Fruit fly (Drosophila melanogaster) whole organism, embryonic: ENCODE data around the gene CG6470.

Source experiments
- Atf6 ChIP-seq: fragments of 200-800 bp; sonication (Bioruptor generic); IDR thresholded peaks from 2 replicates; pipeline ENCODE4 v1.3.6; 2022; ENCODE audit warnings: missing biosample characterization, missing genetic modification characterization
- Bteb2 ChIP-seq: fragments of 200-800 bp; sonication (Bioruptor generic); optimal IDR thresholded peaks from 2 replicates; lab custom pipeline; 2016; ENCODE audit warnings: missing biosample characterization, missing genetic modification characterization
- CG10267 ChIP-seq: fragments of 200-800 bp; sonication (Bioruptor generic); optimal IDR thresholded peaks from 2 replicates; lab custom pipeline; 2018; ENCODE audit warnings: missing biosample characterization, mild to moderate bottlenecking, missing genetic modification characterization, moderate library complexity
- CG10366 ChIP-seq: fragments of 200-800 bp; sonication (Bioruptor generic); IDR thresholded peaks from 2 replicates; pipeline ENCODE4 v1.3.6; 2022; ENCODE audit warnings: missing biosample characterization, missing genetic modification characterization
- CG11560 ChIP-seq: fragments of 200-800 bp; sonication (Bioruptor generic); IDR thresholded peaks from 3 replicates; pipeline ENCODE4 v1.3.6; 2022; ENCODE audit warnings: missing biosample characterization, missing genetic modification characterization
- CG12155 ChIP-seq: fragments of 200-800 bp; sonication (Bioruptor generic); optimal IDR thresholded peaks from 3 replicates; lab custom pipeline; 2016; ENCODE audit warnings: missing biosample characterization, missing genetic modification characterization
- CG14710 ChIP-seq: fragments of 200-800 bp; sonication (Bioruptor generic); optimal IDR thresholded peaks from 3 replicates; lab custom pipeline; 2019; ENCODE audit warnings: missing biosample characterization, mild to moderate bottlenecking, missing genetic modification characterization, moderate library complexity
- CG17612 ChIP-seq: fragments of 200-800 bp; sonication (Bioruptor generic); IDR thresholded peaks from 2 replicates; pipeline ENCODE4 v1.3.6; 2022; ENCODE audit warnings: missing biosample characterization, missing genetic modification characterization
- CG18262 ChIP-seq: fragments of 200-800 bp; optimal IDR thresholded peaks from 3 replicates; lab custom pipeline; 2019; ENCODE audit warnings: missing biosample characterization, mild to moderate bottlenecking, missing genetic modification characterization, moderate library complexity
- CG18619 ChIP-seq: fragments of 200-800 bp; sonication (Bioruptor generic); optimal IDR thresholded peaks from 3 replicates; lab custom pipeline; 2017; ENCODE audit warnings: missing biosample characterization, mild to moderate bottlenecking, missing genetic modification characterization
- CG2129 ChIP-seq: fragments of 200-800 bp; sonication (Bioruptor generic); IDR thresholded peaks from 2 replicates; pipeline ENCODE4 v1.3.6; 2022; ENCODE audit warnings: missing biosample characterization, missing genetic modification characterization; ENCODE audit not compliant: partially characterized antibody
- CG5245 ChIP-seq: fragments of 200-800 bp; sonication (Bioruptor generic); optimal IDR thresholded peaks from 3 replicates; lab custom pipeline; 2016; ENCODE audit warnings: missing biosample characterization, missing genetic modification characterization
- CG6765 ChIP-seq: fragments of 200-800 bp; sonication (Bioruptor generic); optimal IDR thresholded peaks from 3 replicates; lab custom pipeline; 2017; ENCODE audit warnings: missing biosample characterization, mild to moderate bottlenecking, missing genetic modification characterization
- CG7745 ChIP-seq: fragments of 200-800 bp; sonication (Bioruptor generic); optimal IDR thresholded peaks from 2 replicates; lab custom pipeline; 2018; ENCODE audit warnings: missing biosample characterization, mild to moderate bottlenecking, missing genetic modification characterization, moderate library complexity
- CG7839 ChIP-seq: fragments of 200-800 bp; sonication (Bioruptor generic); optimal IDR thresholded peaks from 3 replicates; lab custom pipeline; 2018; ENCODE audit warnings: missing biosample characterization, mild to moderate bottlenecking, missing genetic modification characterization, moderate library complexity
- CG9797 ChIP-seq: fragments of 200-800 bp; sonication (Bioruptor generic); optimal IDR thresholded peaks from 3 replicates; lab custom pipeline; 2018; ENCODE audit warnings: missing biosample characterization, mild to moderate bottlenecking, missing genetic modification characterization
- CkIIα-i1 ChIP-seq: fragments of 200-800 bp; sonication (Bioruptor generic); IDR thresholded peaks from 2 replicates; pipeline ENCODE4 v1.3.6; 2022; ENCODE audit warnings: missing biosample characterization, missing genetic modification characterization
- D19B ChIP-seq: fragments of 200-800 bp; sonication (Bioruptor generic); optimal IDR thresholded peaks from 2 replicates; lab custom pipeline; 2017; ENCODE audit warnings: missing biosample characterization, mild to moderate bottlenecking, missing genetic modification characterization
- Ets65A ChIP-seq: fragments of 200-800 bp; sonication (Bioruptor generic); peaks from one replicate; lab custom pipeline; 2016; ENCODE audit warnings: missing biosample characterization, missing genetic modification characterization
- Fer2 ChIP-seq: fragments of 200-800 bp; sonication (Bioruptor generic); optimal IDR thresholded peaks from 2 replicates; lab custom pipeline; 2018; ENCODE audit warnings: missing biosample characterization, mild to moderate bottlenecking, missing genetic modification characterization, moderate library complexity
- H15 ChIP-seq: fragments of 200-800 bp; sonication (Bioruptor generic); IDR thresholded peaks from 3 replicates; pipeline ENCODE4 v1.3.6; 2022; ENCODE audit warnings: missing biosample characterization, missing genetic modification characterization
- Hand ChIP-seq: fragments of 200-800 bp; sonication (Bioruptor generic); optimal IDR thresholded peaks from 2 replicates; lab custom pipeline; 2017; ENCODE audit warnings: mild to moderate bottlenecking, missing biosample characterization, missing genetic modification reagents, missing genetic modification characterization
- HmgZ ChIP-seq: fragments of 200-800 bp; sonication (Bioruptor generic); optimal IDR thresholded peaks from 2 replicates; lab custom pipeline; 2018; ENCODE audit warnings: missing biosample characterization, mild to moderate bottlenecking, missing genetic modification characterization
- Lhr ChIP-seq: fragments of 200-800 bp; sonication (Bioruptor generic); optimal IDR thresholded peaks from 3 replicates; lab custom pipeline; 2017; ENCODE audit warnings: mild to moderate bottlenecking, missing biosample characterization, missing genetic modification reagents, missing genetic modification characterization
- MBD-R2 ChIP-seq: fragments of 200-800 bp; sonication (Bioruptor generic); IDR thresholded peaks from 2 replicates; pipeline ENCODE4 v1.3.6; 2022; ENCODE audit warnings: missing biosample characterization, missing genetic modification characterization
- Max ChIP-seq: fragments of 200-800 bp; sonication (Bioruptor generic); optimal IDR thresholded peaks from 2 replicates; lab custom pipeline; 2016; ENCODE audit warnings: missing biosample characterization, mild to moderate bottlenecking, missing genetic modification characterization
- PHDP ChIP-seq: fragments of 200-800 bp; sonication (Bioruptor generic); optimal IDR thresholded peaks from 3 replicates; lab custom pipeline; 2018; ENCODE audit warnings: missing biosample characterization, mild to moderate bottlenecking, missing genetic modification characterization, moderate library complexity
- Pdp1 ChIP-seq, 2 experiments: fragments of 200-800 bp; sonication (Bioruptor generic); optimal IDR thresholded peaks; 3 replicates each; lab custom pipeline; 2016; ENCODE audit warnings: missing biosample characterization in 2 of 2, missing genetic modification characterization in 2 of 2, mild to moderate bottlenecking in 1 of 2, moderate library complexity in 1 of 2
- Poxn ChIP-seq: fragments of 200-800 bp; sonication (Bioruptor generic); IDR thresholded peaks from 2 replicates; pipeline ENCODE4 v1.3.6; 2022; ENCODE audit warnings: missing biosample characterization, missing genetic modification characterization
- Rx ChIP-seq: fragments of 200-800 bp; sonication (Bioruptor generic); IDR thresholded peaks from 2 replicates; pipeline ENCODE4 v1.3.6; 2022; ENCODE audit warnings: missing biosample characterization, missing genetic modification characterization
- Sry-β ChIP-seq: fragments of 200-800 bp; sonication (Bioruptor generic); optimal IDR thresholded peaks from 2 replicates; lab custom pipeline; 2018; ENCODE audit warnings: missing biosample characterization, mild to moderate bottlenecking, missing genetic modification characterization, moderate library complexity
- Xbp1 ChIP-seq: fragments of 200-800 bp; sonication (Bioruptor generic); optimal IDR thresholded peaks from 3 replicates; lab custom pipeline; 2016; ENCODE audit warnings: missing biosample characterization, mild to moderate bottlenecking, missing genetic modification characterization
- amos ChIP-seq: fragments of 200-800 bp; sonication (Bioruptor generic); IDR thresholded peaks from 2 replicates; pipeline ENCODE4 v1.3.6; 2022; ENCODE audit warnings: missing biosample characterization, missing genetic modification characterization; ENCODE audit not compliant: partially characterized antibody
- bsh ChIP-seq, 2 experiments: fragments of 200-800 bp; sonication (Bioruptor generic); optimal IDR thresholded peaks; 2 replicates each; lab custom pipeline; 2017 to 2018; ENCODE audit warnings: mild to moderate bottlenecking in 2 of 2, missing biosample characterization in 2 of 2, missing genetic modification characterization in 2 of 2, moderate library complexity in 1 of 2
- cwo ChIP-seq: fragments of 200-800 bp; sonication (Bioruptor generic); optimal IDR thresholded peaks from 3 replicates; lab custom pipeline; 2017; ENCODE audit warnings: missing biosample characterization, missing genetic modification characterization, mild to moderate bottlenecking, moderate library complexity, missing genetic modification reagents
- disco-r ChIP-seq: fragments of 200-800 bp; sonication (Bioruptor generic); optimal IDR thresholded peaks from 2 replicates; lab custom pipeline; 2016; ENCODE audit warnings: missing biosample characterization, missing genetic modification characterization
- eve ChIP-seq, 2 experiments: fragments of >200 bp; optimal IDR thresholded peaks; 2 replicates each; lab custom pipeline; 2017; ENCODE audit warnings: missing biosample characterization in 2 of 2, missing genetic modification characterization in 2 of 2
- gfzf ChIP-seq: fragments of 200-800 bp; sonication (Bioruptor generic); optimal IDR thresholded peaks from 2 replicates; lab custom pipeline; 2016; ENCODE audit warnings: missing biosample characterization, mild to moderate bottlenecking, missing genetic modification characterization, moderate library complexity
- h ChIP-seq: fragments of >200 bp; optimal IDR thresholded peaks from 2 replicates; lab custom pipeline; 2017
- ind ChIP-seq: fragments of 200-800 bp; sonication (Bioruptor generic); optimal IDR thresholded peaks from 3 replicates; lab custom pipeline; 2016; ENCODE audit warnings: missing biosample characterization, missing genetic modification characterization
- nerfin-2 ChIP-seq: fragments of 200-800 bp; sonication (Bioruptor generic); IDR thresholded peaks from 2 replicates; pipeline ENCODE4 v1.3.6; 2022; ENCODE audit warnings: missing biosample characterization, missing genetic modification characterization; ENCODE audit not compliant: partially characterized antibody
- odd ChIP-seq: fragments of 200-800 bp; sonication (Bioruptor generic); optimal IDR thresholded peaks from 2 replicates; lab custom pipeline; 2017; ENCODE audit warnings: missing biosample characterization, mild to moderate bottlenecking, missing genetic modification characterization
- repo ChIP-seq: fragments of 200-800 bp; sonication (Bioruptor generic); optimal IDR thresholded peaks from 2 replicates; lab custom pipeline; 2016; ENCODE audit warnings: missing biosample characterization, missing genetic modification characterization
- scrt ChIP-seq: fragments of 200-800 bp; sonication (Bioruptor generic); optimal IDR thresholded peaks from 2 replicates; lab custom pipeline; 2018; ENCODE audit warnings: missing biosample characterization, mild to moderate bottlenecking, missing genetic modification characterization, moderate library complexity
- vfl ChIP-seq: fragments of 200-800 bp; sonication (Bioruptor generic); optimal IDR thresholded peaks from 2 replicates; lab custom pipeline; 2016; ENCODE audit warnings: missing biosample characterization, missing genetic modification characterization
- yki ChIP-seq: fragments of >200 bp; optimal IDR thresholded peaks from 3 replicates; lab custom pipeline; 2018
- z ChIP-seq: fragments of 200-800 bp; sonication (Bioruptor generic); IDR thresholded peaks from 3 replicates; pipeline ENCODE4 v1.3.6; 2022; ENCODE audit warnings: missing biosample characterization, missing genetic modification characterization
- zen ChIP-seq: fragments of 200-800 bp; sonication (Bioruptor generic); optimal IDR thresholded peaks from 3 replicates; lab custom pipeline; 2018; ENCODE audit warnings: missing biosample characterization, mild to moderate bottlenecking, missing genetic modification characterization, moderate library complexity

CG6470 gene

DNA sequence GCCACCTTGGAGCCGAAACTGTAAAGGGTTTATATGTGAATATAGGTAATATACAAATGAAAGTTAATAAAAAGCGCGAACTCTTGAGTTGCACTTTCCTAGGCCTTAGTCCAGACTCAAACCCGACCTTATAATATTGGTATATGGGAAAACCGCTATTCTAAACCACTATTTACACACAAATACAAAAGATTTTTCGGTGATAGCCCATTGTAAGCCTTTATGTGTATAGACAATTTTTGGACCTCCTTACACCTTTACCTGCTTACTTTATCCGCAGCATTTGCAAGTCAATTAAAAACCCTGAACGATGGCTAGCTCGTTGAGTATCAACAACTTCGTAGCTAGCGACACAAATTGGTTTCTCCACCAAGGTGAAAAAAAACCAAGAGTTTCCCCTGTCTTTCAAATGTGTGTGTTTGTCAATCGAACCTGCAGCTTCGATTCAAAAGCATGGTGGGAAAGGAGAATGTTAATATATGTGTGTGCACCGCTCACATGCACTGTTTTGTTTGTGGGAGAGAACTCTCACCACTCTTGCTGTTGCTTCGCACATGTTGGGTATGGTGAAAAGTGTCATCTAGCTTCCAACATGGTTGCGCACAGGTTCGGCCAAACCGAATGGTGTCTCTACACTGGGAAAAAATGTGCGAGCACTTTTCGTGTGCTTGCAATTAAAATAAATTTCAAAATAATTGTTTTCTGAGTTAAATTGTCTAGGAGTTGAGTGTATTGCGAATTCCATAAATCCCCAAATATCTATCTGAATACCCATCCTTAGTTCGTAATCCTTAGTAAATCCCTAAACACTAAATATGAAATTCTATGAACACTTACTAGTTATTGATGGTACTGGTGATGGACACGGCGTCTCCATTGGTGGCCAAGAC lies 7.8 kb downstream of the CG6470 start (continued):
- TF ChIP-seq nerfin-2 (GFP tag; lab: Robert Waterston, UW) (no peak), Rx (GFP tag; lab: Robert Waterston, UW) (peak; percentile 79), CG18619 (peak; percentile 54), H15 (GFP tag; lab: Robert Waterston, UW) (peak; percentile 58; the same call in 1 of the 3 replicates), CG17612 (peak; percentile 54), Lhr (GFP tag; lab: Kevin White, UChicago) (peak; percentile 16), CG6765 (GFP tag; lab: Kevin White, UChicago) (peak; percentile 67), CG7745 (tag; lab: Kevin White, UChicago) (no peak), MBD-R2 (GFP tag; lab: Robert Waterston, UW) (peak; percentile 53; the same call in 1 of the 2 replicates), cwo (GFP tag; lab: Kevin White, UChicago) (peak; percentile 63), gfzf (GFP tag; lab: Kevin White, UChicago) (no peak), CkIIα-i1 (GFP tag; lab: Robert Waterston, UW) (0 out of 2 replicates have a peak, but pooled peaks have one; percentile 24), Max (GFP tag; lab: Kevin White, UChicago) (peak; percentile 61), CG10267 (tag; lab: Kevin White, UChicago) (peak; percentile 72), Hand (GFP tag; lab: Kevin White, UChicago) (peak; percentile 35), Pdp1 (GFP tag; optimal IDR thresholded peaks at IDR 0.05; lab: Kevin White, UChicago) (peak; percentile 75 to 82), odd (GFP tag; lab: Kevin White, UChicago) (peak; percentile 31), disco-r (GFP tag; lab: Kevin White, UChicago) (peak; percentile 77), CG2129 (GFP tag; lab: Robert Waterston, UW) (no peak), amos (no peak), HmgZ (tag; lab: Kevin White, UChicago) (peak; percentile 3), CG9797 (GFP tag; lab: Kevin White, UChicago) (no peak), CG10366 (GFP tag; lab: Robert Waterston, UW) (peak; percentile 74), scrt (GFP tag; lab: Kevin White, UChicago) (peak; percentile 61), ind (peak; percentile 84), Ets65A (GFP tag; lab: Kevin White, UChicago) (peak; percentile 89), Fer2 (no peak), yki (lab: Kevin White, UChicago) (no peak), PHDP (tag; lab: Kevin White, UChicago) (peak; percentile 79), CG7839 (tag; lab: Kevin White, UChicago) (peak; percentile 80), eve (GFP tag; optimal IDR thresholded peaks at IDR 0.05; lab: Kevin White, UChicago) (no peak), CG14710 (tag; lab: Kevin White, UChicago) (peak; percentile 64), CG5245 (GFP tag; lab: Kevin White, UChicago) (peak; percentile 74), zen (peak; percentile 54), Xbp1 (GFP tag; lab: Kevin White, UChicago) (peak; percentile 82), CG11560 (tag; lab: Robert Waterston, UW) (no peak; the same call in 2 of the 3 replicates), repo (GFP tag; lab: Kevin White, UChicago) (peak; percentile 74), CG18262 (tag; lab: Kevin White, UChicago) (peak; percentile 78), Poxn (GFP tag; lab: Robert Waterston, UW) (no peak), Sry-β (GFP tag; lab: Kevin White, UChicago) (no peak), z (GFP tag; lab: Robert Waterston, UW) (no peak), Bteb2 (GFP tag; lab: Kevin White, UChicago) (peak; percentile 68), vfl (peak; percentile 18), bsh (GFP tag; optimal IDR thresholded peaks at IDR 0.05; lab: Kevin White, UChicago) (peak; percentile 38 to 81), CG12155 (GFP tag; lab: Kevin White, UChicago) (peak; percentile 76), D19B (GFP tag; lab: Kevin White, UChicago) (peak; percentile 56), h (lab: Kevin White, UChicago) (no peak), Atf6 (peak; percentile 88)
